Fruit fly (Drosophila melanogaster): Measurements from ENCODE around the gene CG11584.

- no peak for TF ChIP-seq CG8478 (optimal IDR thresholded peaks at IDR 0.05)
- TF ChIP-seq CTCF (optimal IDR thresholded peaks at IDR 0.05): no peak
Measured at dm6 chrX:14218045-14218483, 37.2 kb downstream of the CG11584 start.
